Fruit fly (Drosophila melanogaster) Kc167 (cell line): Measurements from ENCODE around the gene hid.

Experiments used
- Myc ChIP-seq: fragments of >200 bp; optimal IDR thresholded peaks from 2 replicates; lab custom pipeline; 2017; ENCODE audit warnings: missing external identifiers
- Sin3A ChIP-seq: fragments of >200 bp; optimal IDR thresholded peaks from 2 replicates; lab custom pipeline; 2018; ENCODE audit warnings: missing external identifiers
- h ChIP-seq: fragments of >200 bp; optimal IDR thresholded peaks from 3 replicates; lab custom pipeline; 2018; ENCODE audit warnings: missing external identifiers
- insv ChIP-seq: fragments of >200 bp; optimal IDR thresholded peaks from 3 replicates; lab custom pipeline; 2018; ENCODE audit warnings: missing external identifiers
- psq ChIP-seq: fragments of >200 bp; optimal IDR thresholded peaks from 2 replicates; lab custom pipeline; 2017; ENCODE audit warnings: missing external identifiers
- ttk ChIP-seq: sonication (Bioruptor generic); optimal IDR thresholded peaks from 2 replicates; lab custom pipeline; 2017; ENCODE audit warnings: missing external identifiers

dm6 chr3L:18161175-18161574 is 24.3 kb downstream of the hid start:
- TF ChIP-seq ttk (lab: Kevin White, UChicago) (no peak), Myc (lab: Kevin White, UChicago) (no peak), insv (lab: Kevin White, UChicago) (no peak), Sin3A (lab: Kevin White, UChicago) (no peak), psq (lab: Kevin White, UChicago) (no peak), h (lab: Kevin White, UChicago) (no peak)
